Fruit fly (Drosophila melanogaster) whole organism, adult: ENCODE results near the gene CheA7a.

ENCODE experiments used
- CG11617 ChIP-seq: fragments of 200-800 bp; sonication (Bioruptor generic); optimal IDR thresholded peaks from 2 replicates; lab custom pipeline; 2017; ENCODE audit warnings: mild to moderate bottlenecking, missing biosample characterization, missing genetic modification reagents, missing genetic modification characterization
- CG12768 ChIP-seq: fragments of 200-800 bp; sonication (Bioruptor generic); optimal IDR thresholded peaks from 2 replicates; lab custom pipeline; 2017; ENCODE audit warnings: missing biosample characterization, missing genetic modification characterization, mild to moderate bottlenecking, moderate library complexity, missing genetic modification reagents
- CG14711 ChIP-seq: fragments of 200-800 bp; sonication (Bioruptor generic); optimal IDR thresholded peaks from 2 replicates; lab custom pipeline; 2018; ENCODE audit warnings: missing biosample characterization, mild to moderate bottlenecking, missing genetic modification characterization, moderate library complexity
- CG1620 ChIP-seq: fragments of 200-800 bp; sonication (Bioruptor generic); optimal IDR thresholded peaks from 2 replicates; lab custom pipeline; 2016; ENCODE audit warnings: missing biosample characterization, missing genetic modification characterization
- CG33017 ChIP-seq: fragments of 200-800 bp; sonication (Bioruptor generic); optimal IDR thresholded peaks from 2 replicates; lab custom pipeline; 2018; ENCODE audit warnings: missing biosample characterization, mild to moderate bottlenecking, missing genetic modification characterization, moderate library complexity
- CG5204 ChIP-seq: fragments of 200-800 bp; sonication (Bioruptor generic); optimal IDR thresholded peaks from 2 replicates; lab custom pipeline; 2016; ENCODE audit warnings: missing biosample characterization, missing genetic modification characterization
- CG7045 ChIP-seq: fragments of 200-800 bp; sonication (Bioruptor generic); optimal IDR thresholded peaks from 2 replicates; lab custom pipeline; 2017; ENCODE audit warnings: missing biosample characterization, mild to moderate bottlenecking, missing genetic modification characterization
- CG7101 ChIP-seq: fragments of 200-800 bp; sonication (Bioruptor generic); optimal IDR thresholded peaks from 2 replicates; lab custom pipeline; 2018; ENCODE audit warnings: missing biosample characterization, mild to moderate bottlenecking, missing genetic modification characterization, moderate library complexity
- Clk ChIP-seq: fragments of 200-800 bp; sonication (Bioruptor generic); optimal IDR thresholded peaks from 2 replicates; lab custom pipeline; 2017; ENCODE audit warnings: missing biosample characterization, missing genetic modification characterization
- Crg-1 ChIP-seq: fragments of 200-800 bp; sonication (Bioruptor generic); optimal IDR thresholded peaks from 2 replicates; lab custom pipeline; 2016; ENCODE audit warnings: missing biosample characterization, missing genetic modification characterization
- Hr96 ChIP-seq: fragments of 200-800 bp; sonication (Bioruptor generic); optimal IDR thresholded peaks from 2 replicates; lab custom pipeline; 2016; ENCODE audit warnings: missing biosample characterization, missing genetic modification characterization
- Mnt ChIP-seq: fragments of 200-800 bp; sonication (Bioruptor generic); optimal IDR thresholded peaks from 2 replicates; lab custom pipeline; 2016; ENCODE audit warnings: missing biosample characterization, mild to moderate bottlenecking, missing genetic modification characterization
- bab1 ChIP-seq: fragments of 200-800 bp; sonication (Bioruptor generic); optimal IDR thresholded peaks from 3 replicates; lab custom pipeline; 2019; ENCODE audit warnings: missing biosample characterization, mild to moderate bottlenecking, missing genetic modification characterization, moderate library complexity
- cic ChIP-seq: fragments of 200-800 bp; sonication (Bioruptor generic); optimal IDR thresholded peaks from 2 replicates; lab custom pipeline; 2017; ENCODE audit warnings: missing biosample characterization, mild to moderate bottlenecking, missing genetic modification characterization, moderate library complexity
- cnc ChIP-seq, 2 experiments: fragments of >200 bp; optimal IDR thresholded peaks; 2 replicates each; lab custom pipeline; 2017
- kay ChIP-seq: fragments of 200-800 bp; sonication (Bioruptor generic); peaks from one replicate; lab custom pipeline; 2016; ENCODE audit warnings: missing biosample characterization, missing genetic modification characterization, borderline replicate concordance
- ovo ChIP-seq: fragments of 200-800 bp; sonication (Bioruptor generic); optimal IDR thresholded peaks from 2 replicates; lab custom pipeline; 2016; ENCODE audit warnings: missing biosample characterization, missing genetic modification characterization
- pad ChIP-seq: fragments of 200-800 bp; sonication (Bioruptor generic); optimal IDR thresholded peaks from 3 replicates; lab custom pipeline; 2017; ENCODE audit warnings: missing biosample characterization, missing genetic modification characterization, mild to moderate bottlenecking, moderate library complexity, missing genetic modification reagents
- tj ChIP-seq: fragments of 200-800 bp; sonication (Bioruptor generic); optimal IDR thresholded peaks from 3 replicates; lab custom pipeline; 2017; ENCODE audit warnings: missing biosample characterization, mild to moderate bottlenecking, missing genetic modification characterization, moderate library complexity
- toe ChIP-seq: fragments of 200-800 bp; sonication (Bioruptor generic); optimal IDR thresholded peaks from 2 replicates; lab custom pipeline; 2016; ENCODE audit warnings: missing biosample characterization, missing genetic modification characterization

CheA7a gene

dm6 chrX:7377840-7378239 lies at the start of gene CheA7a:
Gene CheA7a, plus strand, starts transcription at chrX:7378140.
- TF ChIP-seq CG1620 = no peak
- no peak for TF ChIP-seq cic (GFP tag; lab: Kevin White, UChicago)
- TF ChIP-seq CG7101 (tag; lab: Kevin White, UChicago) = no peak
- TF ChIP-seq bab1 (GFP tag; lab: Kevin White, UChicago) = no peak
- TF ChIP-seq CG7045 (GFP tag; lab: Kevin White, UChicago) = no peak
- no peak for TF ChIP-seq Mnt (GFP tag; lab: Kevin White, UChicago)
- TF ChIP-seq CG12768 (GFP tag; lab: Kevin White, UChicago) = no peak
- no peak for TF ChIP-seq Hr96 (GFP tag; lab: Kevin White, UChicago)
- TF ChIP-seq Clk (GFP tag; lab: Kevin White, UChicago) = no peak
- TF ChIP-seq CG11617 = no peak
- TF ChIP-seq toe (GFP tag; lab: Kevin White, UChicago) = no peak
- no peak for TF ChIP-seq CG33017 (tag; lab: Kevin White, UChicago)
- no peak for TF ChIP-seq cnc (optimal IDR thresholded peaks at IDR 0.05; lab: Kevin White, UChicago)
- TF ChIP-seq CG5204 (GFP tag; lab: Kevin White, UChicago) = no peak
- TF ChIP-seq ovo (GFP tag; lab: Kevin White, UChicago) = no peak

dm6 chrX:7328746-7329145 lies 49.2 kb upstream of the CheA7a start, which contains the start of gene Acsf3:
Gene Acsf3, plus strand, starts transcription at chrX:7329046.
- TF ChIP-seq pad (GFP tag; lab: Kevin White, UChicago) (no peak), CG14711 (tag; lab: Kevin White, UChicago) (no peak), ovo (GFP tag; lab: Kevin White, UChicago) (no peak), CG33017 (tag; lab: Kevin White, UChicago) (no peak), CG5204 (GFP tag; lab: Kevin White, UChicago) (no peak), tj (no peak), CG7045 (GFP tag; lab: Kevin White, UChicago) (no peak), CG11617 (no peak), kay (GFP tag; lab: Kevin White, UChicago) (no peak), toe (GFP tag; lab: Kevin White, UChicago) (no peak), Hr96 (GFP tag; lab: Kevin White, UChicago) (no peak), cic (GFP tag; lab: Kevin White, UChicago) (no peak), Clk (GFP tag; lab: Kevin White, UChicago) (no peak), Crg-1 (GFP tag; lab: Kevin White, UChicago) (no peak), cnc (optimal IDR thresholded peaks at IDR 0.05; lab: Kevin White, UChicago) (no peak), bab1 (GFP tag; lab: Kevin White, UChicago) (no peak)

dm6 chrX:7332091-7332490 lies 45.8 kb upstream of the CheA7a start, which contains the start of gene CG42780:
Gene CG42780, minus strand, starts transcription at chrX:7332191.
- TF ChIP-seq Clk (GFP tag; lab: Kevin White, UChicago) = no peak
- no peak for TF ChIP-seq kay (GFP tag; lab: Kevin White, UChicago)
- TF ChIP-seq toe (GFP tag; lab: Kevin White, UChicago) = no peak
- TF ChIP-seq cnc (optimal IDR thresholded peaks at IDR 0.05; lab: Kevin White, UChicago) = no peak
- TF ChIP-seq Mnt (GFP tag; lab: Kevin White, UChicago) = no peak
- TF ChIP-seq CG14711 (tag; lab: Kevin White, UChicago) = no peak
- no peak for TF ChIP-seq pad (GFP tag; lab: Kevin White, UChicago)

dm6 chrX:7332493-7332892 lies 45.4 kb upstream of the CheA7a start:
- TF ChIP-seq Mnt (GFP tag; lab: Kevin White, UChicago) (no peak), CG7045 (GFP tag; lab: Kevin White, UChicago) (no peak), CG1620 (no peak), CG33017 (tag; lab: Kevin White, UChicago) (no peak), Clk (GFP tag; lab: Kevin White, UChicago) (no peak), pad (GFP tag; lab: Kevin White, UChicago) (no peak), CG11617 (no peak), cic (GFP tag; lab: Kevin White, UChicago) (no peak), CG5204 (GFP tag; lab: Kevin White, UChicago) (no peak), tj (no peak), CG12768 (GFP tag; lab: Kevin White, UChicago) (no peak), cnc (optimal IDR thresholded peaks at IDR 0.05; lab: Kevin White, UChicago) (no peak), kay (GFP tag; lab: Kevin White, UChicago) (no peak), toe (GFP tag; lab: Kevin White, UChicago) (no peak), CG7101 (tag; lab: Kevin White, UChicago) (no peak), bab1 (GFP tag; lab: Kevin White, UChicago) (no peak), Crg-1 (GFP tag; lab: Kevin White, UChicago) (no peak), ovo (GFP tag; lab: Kevin White, UChicago) (no peak)

DNA sequence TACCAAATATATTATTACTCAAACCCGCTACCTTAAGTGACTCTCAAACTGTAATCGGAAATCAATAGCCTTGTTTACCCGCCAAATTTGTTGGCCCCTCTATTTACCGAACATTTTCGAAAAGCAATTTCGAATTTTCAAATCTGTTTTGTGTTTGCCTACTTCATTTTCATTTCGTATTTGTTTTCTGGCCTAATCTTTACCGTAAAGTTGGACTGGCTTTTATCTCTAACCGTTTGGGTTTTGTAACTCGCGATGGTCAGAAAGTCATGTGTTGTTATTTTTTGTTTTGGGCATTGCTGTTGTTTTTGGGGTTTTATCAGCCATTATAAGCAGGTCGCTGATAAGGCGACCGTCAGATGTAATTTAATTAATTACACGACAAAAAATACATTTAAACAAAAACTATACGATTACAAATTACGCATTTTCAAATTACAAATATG lies 44.6 kb upstream of the CheA7a start:
- TF ChIP-seq CG14711 (tag; lab: Kevin White, UChicago) (no peak), toe (GFP tag; lab: Kevin White, UChicago) (no peak)
